Worm (Caenorhabditis elegans) whole organism, midembryonic: ENCODE results near the gene F31E3.2.

Source experiments
- T22C8.4 ChIP-seq: fragments of 200-800 bp; sonication (Bioruptor generic); IDR thresholded peaks from 2 replicates; pipeline ENCODE4 v1.3.6; 2022; ENCODE audit warnings: missing genetic modification characterization, missing compliant biosample characterization
- flt-1 ChIP-seq: fragments of 200-800 bp; sonication (Bioruptor generic); IDR thresholded peaks from 2 replicates; pipeline ENCODE4 v1.3.6; 2022; ENCODE audit warnings: missing genetic modification characterization, missing compliant biosample characterization
- klf-2 ChIP-seq: fragments of 200-800 bp; sonication (Bioruptor generic); conservative IDR thresholded peaks from 2 replicates; pipeline ENCODE4 v1.3.6; 2022; ENCODE audit warnings: missing genetic modification reagents, missing genetic modification characterization, missing compliant biosample characterization
- tab-1 ChIP-seq: fragments of 200-800 bp; sonication (Bioruptor generic); IDR thresholded peaks from 2 replicates; pipeline ENCODE4 v1.3.6; 2022; ENCODE audit warnings: missing genetic modification characterization, missing compliant biosample characterization
- ztf-23 ChIP-seq: fragments of 200-800 bp; sonication (Bioruptor generic); IDR thresholded peaks from 2 replicates; pipeline ENCODE4 v1.3.6; 2022; ENCODE audit warnings: missing genetic modification reagents, missing genetic modification characterization, missing compliant biosample characterization
- ztf-29 ChIP-seq: fragments of 200-800 bp; sonication (Bioruptor generic); IDR thresholded peaks from 2 replicates; pipeline ENCODE4 v1.3.6; 2022; ENCODE audit warnings: missing genetic modification reagents, missing genetic modification characterization, missing compliant biosample characterization

ce11 chrIII:6946382-6946781 lies 27.4 kb upstream of the F31E3.2 start, which contains the start of gene let-711:
- TF ChIP-seq T22C8.4 (GFP tag; lab: Robert Waterston, UW) (no peak), klf-2 (GFP tag; lab: Robert Waterston, UW) (no peak), ztf-23 (GFP tag; lab: Robert Waterston, UW) (no peak), ztf-29 (GFP tag; lab: Robert Waterston, UW) (no peak), flt-1 (no peak), tab-1 (no peak)
